Fruit fly (Drosophila melanogaster) whole organism, embryonic: ENCODE data around the gene CG9328.

Experiments
- Aef1 ChIP-seq: fragments of 200-800 bp; sonication (Bioruptor generic); IDR thresholded peaks from 3 replicates; pipeline ENCODE4 v1.3.6; 2022; ENCODE audit warnings: missing biosample characterization, missing genetic modification characterization
- CG10979 ChIP-seq: fragments of 200-800 bp; sonication (Bioruptor generic); optimal IDR thresholded peaks from 2 replicates; lab custom pipeline; 2018; ENCODE audit warnings: missing biosample characterization, mild to moderate bottlenecking, missing genetic modification characterization, moderate library complexity
- CG11093 ChIP-seq: fragments of 200-800 bp; sonication (Bioruptor generic); IDR thresholded peaks from 3 replicates; pipeline ENCODE4 v1.3.6; 2022; ENCODE audit warnings: missing biosample characterization, missing genetic modification characterization
- CG11695 ChIP-seq: fragments of 200-800 bp; sonication (Bioruptor generic); IDR thresholded peaks from 3 replicates; pipeline ENCODE4 v1.3.6; 2022; ENCODE audit warnings: missing biosample characterization, missing genetic modification characterization
- CG12104 ChIP-seq: fragments of 200-800 bp; sonication (Bioruptor generic); optimal IDR thresholded peaks from 3 replicates; lab custom pipeline; 2016; ENCODE audit warnings: missing biosample characterization, missing genetic modification characterization
- CG1233 ChIP-seq: fragments of 200-800 bp; sonication (Bioruptor generic); optimal IDR thresholded peaks from 4 replicates; lab custom pipeline; 2018; ENCODE audit warnings: missing biosample characterization, mild to moderate bottlenecking, missing genetic modification characterization
- CG14860 ChIP-seq: fragments of 200-800 bp; sonication (Bioruptor generic); IDR thresholded peaks from 3 replicates; pipeline ENCODE4 v1.3.6; 2022; ENCODE audit warnings: missing biosample characterization, missing genetic modification characterization; ENCODE audit not compliant: partially characterized antibody
- CG15011 ChIP-seq: fragments of 200-800 bp; sonication (Bioruptor generic); optimal IDR thresholded peaks from 3 replicates; lab custom pipeline; 2018; ENCODE audit warnings: missing biosample characterization, mild to moderate bottlenecking, missing genetic modification characterization
- CG17568 ChIP-seq: fragments of 200-800 bp; sonication (Bioruptor generic); optimal IDR thresholded peaks from 2 replicates; lab custom pipeline; 2018; ENCODE audit warnings: missing biosample characterization, mild to moderate bottlenecking, missing genetic modification characterization, moderate library complexity
- CG17802 ChIP-seq: fragments of 200-800 bp; sonication (Bioruptor generic); optimal IDR thresholded peaks from 2 replicates; lab custom pipeline; 2018; ENCODE audit warnings: missing biosample characterization, mild to moderate bottlenecking, missing genetic modification characterization, moderate library complexity
- CG33557 ChIP-seq: fragments of 200-800 bp; sonication (Bioruptor generic); optimal IDR thresholded peaks from 2 replicates; lab custom pipeline; 2019; ENCODE audit warnings: missing biosample characterization, mild to moderate bottlenecking, missing genetic modification characterization, moderate library complexity
- CG3726 ChIP-seq: fragments of 200-800 bp; sonication (Bioruptor generic); IDR thresholded peaks from 3 replicates; pipeline ENCODE4, ENCODE4 v1.3.6; 2022; ENCODE audit warnings: missing biosample characterization, missing genetic modification characterization
- CG4328 ChIP-seq: fragments of 200-800 bp; sonication (Bioruptor generic); optimal IDR thresholded peaks from 3 replicates; lab custom pipeline; 2017; ENCODE audit warnings: missing biosample characterization, missing genetic modification reagents, missing genetic modification characterization
- CG4854 ChIP-seq: fragments of 200-800 bp; sonication (Bioruptor generic); optimal IDR thresholded peaks from 2 replicates; lab custom pipeline; 2016; ENCODE audit warnings: missing biosample characterization, missing genetic modification characterization, inconsistent platforms
- CG5245 ChIP-seq: fragments of 200-800 bp; sonication (Bioruptor generic); optimal IDR thresholded peaks from 3 replicates; lab custom pipeline; 2016; ENCODE audit warnings: missing biosample characterization, missing genetic modification characterization
- CG6689 ChIP-seq: fragments of 200-800 bp; sonication (Bioruptor generic); IDR thresholded peaks from 2 replicates; pipeline ENCODE4 v1.3.6; 2022; ENCODE audit warnings: missing biosample characterization, missing genetic modification characterization
- CG7372 ChIP-seq: fragments of 200-800 bp; sonication (Bioruptor generic); IDR thresholded peaks from 2 replicates; pipeline ENCODE4 v1.3.6; 2022; ENCODE audit warnings: missing biosample characterization, missing genetic modification characterization
- CG8290 ChIP-seq, 3 experiments: fragments of 200-800 bp; sonication (Bioruptor generic); optimal IDR thresholded peaks; 2 replicates each; lab custom pipeline; 2016 to 2019; ENCODE audit warnings: missing biosample characterization in 3 of 3, missing genetic modification characterization in 3 of 3, mild to moderate bottlenecking in 2 of 3, moderate library complexity in 1 of 3
- CG8388 ChIP-seq: fragments of 200-800 bp; sonication (Bioruptor generic); optimal IDR thresholded peaks from 2 replicates; lab custom pipeline; 2019; ENCODE audit warnings: missing biosample characterization, mild to moderate bottlenecking, missing genetic modification characterization, moderate library complexity
- D ChIP-seq, 2 experiments: fragments of 200-800 bp in 1 of 2; fragments of >200 bp in 1 of 2; sonication (Bioruptor generic) in 1 of 2; optimal IDR thresholded peaks; 2 replicates in 1 of 2; 3 replicates in 1 of 2; lab custom pipeline; 2017; ENCODE audit warnings: mild to moderate bottlenecking in 1 of 2, missing biosample characterization in 1 of 2, missing genetic modification characterization in 1 of 2, missing genetic modification reagents in 1 of 2
- D19B ChIP-seq: fragments of 200-800 bp; sonication (Bioruptor generic); optimal IDR thresholded peaks from 2 replicates; lab custom pipeline; 2017; ENCODE audit warnings: missing biosample characterization, mild to moderate bottlenecking, missing genetic modification characterization
- Dad ChIP-seq: fragments of 200-800 bp; sonication (Bioruptor generic); optimal IDR thresholded peaks from 3 replicates; lab custom pipeline; 2016; ENCODE audit warnings: missing biosample characterization, missing genetic modification characterization
- Dll ChIP-seq: fragments of 200-800 bp; sonication (Bioruptor generic); IDR thresholded peaks from 4 replicates; pipeline ENCODE4 v1.3.6; 2022; ENCODE audit warnings: missing biosample characterization, missing genetic modification characterization; ENCODE audit not compliant: partially characterized antibody
- Doc3 ChIP-seq: fragments of 200-800 bp; sonication (Bioruptor generic); IDR thresholded peaks from 3 replicates; pipeline ENCODE4 v1.3.6; 2022; ENCODE audit warnings: missing biosample characterization, missing genetic modification characterization; ENCODE audit not compliant: partially characterized antibody
- Dref ChIP-seq: fragments of 200-800 bp; sonication (Bioruptor generic); IDR thresholded peaks from 2 replicates; pipeline ENCODE4 v1.3.6; 2022; ENCODE audit warnings: missing biosample characterization, missing genetic modification characterization
- Fer1 ChIP-seq: fragments of 200-800 bp; sonication (Bioruptor generic); optimal IDR thresholded peaks from 2 replicates; lab custom pipeline; 2017; ENCODE audit warnings: missing biosample characterization, mild to moderate bottlenecking, missing genetic modification characterization
- H15 ChIP-seq: fragments of 200-800 bp; sonication (Bioruptor generic); IDR thresholded peaks from 3 replicates; pipeline ENCODE4 v1.3.6; 2022; ENCODE audit warnings: missing biosample characterization, missing genetic modification characterization
- Hr51 ChIP-seq, 2 experiments: fragments of 200-800 bp; sonication (Bioruptor generic); optimal IDR thresholded peaks; 2 replicates in 1 of 2; 3 replicates in 1 of 2; lab custom pipeline; 2016 to 2018; ENCODE audit warnings: missing biosample characterization in 2 of 2, missing genetic modification characterization in 2 of 2, mild to moderate bottlenecking in 1 of 2, moderate library complexity in 1 of 2
- Kr ChIP-seq: fragments of 200-800 bp; sonication (Bioruptor generic); optimal IDR thresholded peaks from 2 replicates; lab custom pipeline; 2017; ENCODE audit warnings: missing biosample characterization, mild to moderate bottlenecking, missing genetic modification characterization
- MBD-R2 ChIP-seq: fragments of 200-800 bp; sonication (Bioruptor generic); IDR thresholded peaks from 2 replicates; pipeline ENCODE4 v1.3.6; 2022; ENCODE audit warnings: missing biosample characterization, missing genetic modification characterization
- Opbp ChIP-seq: fragments of 200-800 bp; sonication (Bioruptor generic); IDR thresholded peaks from 3 replicates; pipeline ENCODE4 v1.3.6; 2022; ENCODE audit warnings: missing biosample characterization, missing genetic modification characterization; ENCODE audit not compliant: partially characterized antibody
- Rfx ChIP-seq: fragments of 200-800 bp; sonication (Bioruptor generic); IDR thresholded peaks from 2 replicates; pipeline ENCODE4 v1.3.6; 2022; ENCODE audit warnings: missing biosample characterization, missing genetic modification characterization
- Six4 ChIP-seq: fragments of 200-800 bp; sonication (Bioruptor generic); optimal IDR thresholded peaks from 2 replicates; lab custom pipeline; 2016; ENCODE audit warnings: missing biosample characterization, missing genetic modification characterization
- Stat92E ChIP-seq, 3 experiments: fragments of >200 bp in 2 of 3; fragments of 200-800 bp in 1 of 3; sonication (Bioruptor generic) in 1 of 3; optimal IDR thresholded peaks; 2 replicates each; lab custom pipeline; 2017 to 2019; ENCODE audit warnings: missing biosample characterization in 3 of 3, missing genetic modification characterization in 3 of 3, mild to moderate bottlenecking in 1 of 3, moderate library complexity in 1 of 3
- ap ChIP-seq: fragments of 200-800 bp; sonication (Bioruptor generic); IDR thresholded peaks from 2 replicates; pipeline ENCODE4 v1.3.6; 2022; ENCODE audit warnings: missing biosample characterization, missing genetic modification characterization
- esg ChIP-seq: fragments of 200-800 bp; sonication (Bioruptor generic); conservative IDR thresholded peaks from 2 replicates; pipeline ENCODE4 v1.3.6; 2022; ENCODE audit warnings: missing biosample characterization, missing genetic modification characterization
- gem ChIP-seq: fragments of 200-800 bp; sonication (Bioruptor generic); optimal IDR thresholded peaks from 2 replicates; lab custom pipeline; 2019; ENCODE audit warnings: missing biosample characterization, mild to moderate bottlenecking, missing genetic modification characterization, moderate library complexity
- h ChIP-seq: fragments of >200 bp; optimal IDR thresholded peaks from 2 replicates; lab custom pipeline; 2017
- insv ChIP-seq, 2 experiments: fragments of 200-800 bp; sonication (Bioruptor generic); optimal IDR thresholded peaks; 3 replicates each; lab custom pipeline; 2016 to 2018; ENCODE audit warnings: missing biosample characterization in 2 of 2, missing genetic modification characterization in 2 of 2
- nau ChIP-seq: fragments of 200-800 bp; sonication (Bioruptor generic); optimal IDR thresholded peaks from 3 replicates; lab custom pipeline; 2017; ENCODE audit warnings: missing biosample characterization, mild to moderate bottlenecking, missing genetic modification characterization, missing genetic modification reagents
- psq ChIP-seq: fragments of 200-800 bp; sonication (Bioruptor generic); optimal IDR thresholded peaks from 2 replicates; lab custom pipeline; 2017; ENCODE audit warnings: missing biosample characterization, missing genetic modification characterization
- repo ChIP-seq: fragments of 200-800 bp; sonication (Bioruptor generic); optimal IDR thresholded peaks from 2 replicates; lab custom pipeline; 2016; ENCODE audit warnings: missing biosample characterization, missing genetic modification characterization
- sima ChIP-seq: fragments of 200-800 bp; sonication (Bioruptor generic); optimal IDR thresholded peaks from 2 replicates; lab custom pipeline; 2016; ENCODE audit warnings: missing biosample characterization, missing genetic modification characterization
- trem ChIP-seq: fragments of 200-800 bp; optimal IDR thresholded peaks from 3 replicates; lab custom pipeline; 2019; ENCODE audit warnings: missing biosample characterization, mild to moderate bottlenecking, missing genetic modification characterization, moderate library complexity
- usp ChIP-seq: fragments of >200 bp; optimal IDR thresholded peaks from 2 replicates; lab custom pipeline; 2017; ENCODE audit warnings: missing biosample characterization, missing genetic modification characterization
- vvl ChIP-seq: fragments of 200-800 bp; sonication (Bioruptor generic); IDR thresholded peaks from 2 replicates; pipeline ENCODE4 v1.3.6; 2022; ENCODE audit warnings: missing biosample characterization, missing genetic modification characterization
- zf30C ChIP-seq: fragments of 200-800 bp; sonication (Bioruptor generic); optimal IDR thresholded peaks from 3 replicates; lab custom pipeline; 2018; ENCODE audit warnings: missing biosample characterization, mild to moderate bottlenecking, missing genetic modification characterization

CG9328 gene

dm6 chr2L:20823196-20824105 is 25.9 kb downstream of the CG9328 start (continued):
- TF ChIP-seq Dad (GFP tag; lab: Kevin White, UChicago) (peak; percentile 16), CG3726 (GFP tag; lab: Robert Waterston, UW) (no peak), esg (no peak), CG11695 (GFP tag; lab: Robert Waterston, UW) (no peak), trem (no peak), nau (GFP tag; lab: Kevin White, UChicago) (no peak), zf30C (GFP tag; lab: Kevin White, UChicago) (no peak), CG17568 (GFP tag; lab: Kevin White, UChicago) (no peak), CG4328 (GFP tag; lab: Kevin White, UChicago) (peak; percentile 11), Opbp (GFP tag; lab: Robert Waterston, UW) (no peak), D19B (GFP tag; lab: Kevin White, UChicago) (peak; percentile 0), CG4854 (GFP tag; lab: Kevin White, UChicago) (no peak), gem (tag; lab: Kevin White, UChicago) (peak; percentile 63), repo (GFP tag; lab: Kevin White, UChicago) (no peak), CG1233 (GFP tag; lab: Kevin White, UChicago) (peak; percentile 13), insv (GFP tag; optimal IDR thresholded peaks at IDR 0.05; lab: Kevin White, UChicago) (peak in 1 of 2 experiments; percentile 90), CG17802 (no peak), h (lab: Kevin White, UChicago) (no peak), ap (GFP tag; lab: Robert Waterston, UW) (no peak), CG5245 (no peak), D (optimal IDR thresholded peaks at IDR 0.05; lab: Kevin White, UChicago) (no peak), D (GFP tag; optimal IDR thresholded peaks at IDR 0.05; lab: Kevin White, UChicago) (peak; percentile 13), Rfx (GFP tag; lab: Robert Waterston, UW) (peak; percentile 43; the same call in 1 of the 2 replicates), Hr51 (GFP tag; optimal IDR thresholded peaks at IDR 0.05; lab: Kevin White, UChicago) (peak in 1 of 2 experiments; percentile 24), CG7372 (GFP tag; lab: Robert Waterston, UW) (no peak), Six4 (GFP tag; lab: Kevin White, UChicago) (no peak), Dll (GFP tag; lab: Robert Waterston, UW) (peak; percentile 49; the same call in 2 of the 4 replicates), CG8290 (GFP tag; optimal IDR thresholded peaks at IDR 0.05; lab: Kevin White, UChicago) (no peak), CG8290 (tag; optimal IDR thresholded peaks at IDR 0.05; lab: Kevin White, UChicago) (peak in 1 of 2 experiments; percentile 53), CG12104 (GFP tag; lab: Kevin White, UChicago) (no peak), CG8388 (GFP tag; lab: Kevin White, UChicago) (no peak), psq (GFP tag; lab: Kevin White, UChicago) (no peak), Dref (no peak), Kr (GFP tag; lab: Kevin White, UChicago) (no peak), CG6689 (GFP tag; lab: Robert Waterston, UW) (0 out of 2 replicates have a peak, but pooled peaks have one; percentile 18), H15 (no peak), Doc3 (GFP tag; lab: Robert Waterston, UW) (no peak), Aef1 (GFP tag; lab: Robert Waterston, UW) (no peak), usp (GFP tag; lab: Kevin White, UChicago) (no peak), CG11093 (no peak), MBD-R2 (GFP tag; lab: Robert Waterston, UW) (no peak), CG15011 (no peak), CG10979 (tag; lab: Kevin White, UChicago) (peak; percentile 0), vvl (no peak), CG14860 (GFP tag; lab: Robert Waterston, UW) (no peak; the same call in 2 of the 3 replicates), CG33557 (GFP tag; lab: Kevin White, UChicago) (no peak), sima (no peak), Stat92E (GFP tag; optimal IDR thresholded peaks at IDR 0.05; lab: Kevin White, UChicago) (peak in 1 of 3 experiments; percentile 73), Fer1 (GFP tag; lab: Kevin White, UChicago) (peak; percentile 15)
